Worm (Caenorhabditis elegans) whole organism, late embryonic: Measurements from ENCODE around the gene B0348.10.
A peak's percentile ranks its signal among the peaks of the same experiment; 100 is the strongest.

Experiments used
- C38D4.7 ChIP-seq: fragments of 200-800 bp; sonication (Bioruptor generic); optimal IDR thresholded peaks from 2 replicates; lab custom pipeline; 2018; ENCODE audit warnings: mild to moderate bottlenecking, missing genetic modification characterization, moderate library complexity, missing compliant biosample characterization
- K02D7.2 ChIP-seq: sonication (generic microtip); optimal IDR thresholded peaks from 2 replicates; lab custom pipeline; 2017; ENCODE audit warnings: mild to moderate bottlenecking, missing genetic modification characterization, missing compliant biosample characterization
- Y22D7AL.16 ChIP-seq: sonication (generic microtip); optimal IDR thresholded peaks from 2 replicates; lab custom pipeline; 2016; ENCODE audit warnings: missing genetic modification characterization, missing compliant biosample characterization
- ama-1 ChIP-seq: fragments of 150-350 bp; optimal IDR thresholded peaks from 2 replicates; lab custom pipeline; 2014
- ceh-14 ChIP-seq: sonication (generic microtip); optimal IDR thresholded peaks from 2 replicates; lab custom pipeline; 2016; ENCODE audit warnings: missing genotype, missing genetic modification characterization, missing compliant biosample characterization
- ceh-18 ChIP-seq: sonication (generic microtip); optimal IDR thresholded peaks from 2 replicates; lab custom pipeline; 2016; ENCODE audit warnings: missing genetic modification characterization, missing compliant biosample characterization
- ceh-2 ChIP-seq: sonication (generic microtip); optimal IDR thresholded peaks from 2 replicates; lab custom pipeline; 2016; ENCODE audit warnings: missing genotype, missing genetic modification characterization, missing compliant biosample characterization
- ceh-30 ChIP-seq: fragments of 150-350 bp; optimal IDR thresholded peaks from 2 replicates; lab custom pipeline; 2014; ENCODE audit warnings: missing biosample characterization, missing genetic modification characterization
- ceh-31 ChIP-seq: sonication (generic microtip); optimal IDR thresholded peaks from 2 replicates; lab custom pipeline; 2016; ENCODE audit warnings: missing genetic modification characterization, missing compliant biosample characterization
- ceh-34 ChIP-seq: sonication (generic microtip); optimal IDR thresholded peaks from 2 replicates; lab custom pipeline; 2016; ENCODE audit warnings: mild to moderate bottlenecking, missing genetic modification characterization, missing compliant biosample characterization
- ceh-45 ChIP-seq: fragments of 200-800 bp; sonication (Bioruptor generic); IDR thresholded peaks from 2 replicates; pipeline ENCODE4 v1.3.6; 2022; ENCODE audit warnings: missing genetic modification reagents, missing genetic modification characterization, missing compliant biosample characterization
- ceh-48 ChIP-seq: sonication (generic microtip); optimal IDR thresholded peaks from 2 replicates; lab custom pipeline; 2016; ENCODE audit warnings: missing genetic modification characterization, inconsistent platforms, missing compliant biosample characterization
- ceh-6 ChIP-seq: fragments of 200-800 bp; sonication (Bioruptor generic); optimal IDR thresholded peaks from 2 replicates; lab custom pipeline; 2018; ENCODE audit warnings: mild to moderate bottlenecking, missing genetic modification characterization, missing compliant biosample characterization
- ceh-9 ChIP-seq: sonication (generic microtip); optimal IDR thresholded peaks from 2 replicates; lab custom pipeline; 2016; ENCODE audit warnings: mild to moderate bottlenecking, missing genetic modification characterization, inconsistent platforms, missing compliant biosample characterization
- dmd-4 ChIP-seq: sonication (generic microtip); optimal IDR thresholded peaks from 2 replicates; lab custom pipeline; 2016; ENCODE audit warnings: borderline replicate concordance, missing genetic modification characterization, missing compliant biosample characterization
- elt-2 ChIP-seq: sonication (generic microtip); optimal IDR thresholded peaks from 2 replicates; lab custom pipeline; 2016; ENCODE audit warnings: missing genetic modification reagents, missing genetic modification characterization, missing compliant biosample characterization
- fkh-6 ChIP-seq: sonication (generic microtip); optimal IDR thresholded peaks from 2 replicates; lab custom pipeline; 2016; ENCODE audit warnings: missing genetic modification characterization, missing compliant biosample characterization
- hlh-6 ChIP-seq: sonication (generic microtip); optimal IDR thresholded peaks from 2 replicates; lab custom pipeline; 2016; ENCODE audit warnings: missing genotype, missing genetic modification characterization, missing compliant biosample characterization
- lin-11 ChIP-seq: fragments of 200-800 bp; sonication (Bioruptor generic); optimal IDR thresholded peaks from 2 replicates; lab custom pipeline; 2018; ENCODE audit warnings: mild to moderate bottlenecking, missing genetic modification characterization, missing compliant biosample characterization
- madf-2 ChIP-seq: sonication (generic microtip); optimal IDR thresholded peaks from 2 replicates; lab custom pipeline; 2017; ENCODE audit warnings: missing genetic modification characterization, missing compliant biosample characterization
- mec-3 ChIP-seq: sonication (generic microtip); optimal IDR thresholded peaks from 2 replicates; lab custom pipeline; 2016; ENCODE audit warnings: borderline replicate concordance, missing genetic modification characterization, missing compliant biosample characterization
- nhr-232 ChIP-seq: sonication (generic microtip); optimal IDR thresholded peaks from 2 replicates; lab custom pipeline; 2016; ENCODE audit warnings: missing genetic modification characterization, missing compliant biosample characterization
- npax-4 ChIP-seq: sonication (generic microtip); optimal IDR thresholded peaks from 2 replicates; lab custom pipeline; 2016; ENCODE audit warnings: missing genetic modification characterization, missing compliant biosample characterization
- pag-3 ChIP-seq: sonication (generic microtip); optimal IDR thresholded peaks from 2 replicates; lab custom pipeline; 2016; ENCODE audit warnings: missing compliant biosample characterization, missing genetic modification characterization, borderline replicate concordance
- pax-1 ChIP-seq: fragments of 150-350 bp; optimal IDR thresholded peaks from 2 replicates; lab custom pipeline; 2014; ENCODE audit warnings: missing biosample characterization, missing genetic modification characterization
- pqm-1 ChIP-seq: sonication (generic microtip); optimal IDR thresholded peaks from 2 replicates; lab custom pipeline; 2016; ENCODE audit warnings: missing genetic modification characterization, missing compliant biosample characterization
- pros-1 ChIP-seq: fragments of 150-350 bp; optimal IDR thresholded peaks from 2 replicates; lab custom pipeline; 2014; ENCODE audit warnings: missing biosample characterization, missing genetic modification reagents, missing genetic modification characterization
- rnt-1 ChIP-seq: sonication (generic microtip); optimal IDR thresholded peaks from 2 replicates; lab custom pipeline; 2016; ENCODE audit warnings: missing genetic modification characterization, missing compliant biosample characterization
- sdc-2 ChIP-seq: sonication (generic microtip); optimal IDR thresholded peaks from 2 replicates; lab custom pipeline; 2016; ENCODE audit warnings: missing genotype, missing genetic modification characterization, missing compliant biosample characterization
- sox-2 ChIP-seq: fragments of 200-800 bp; sonication (Bioruptor generic); IDR thresholded peaks from 2 replicates; pipeline ENCODE4 v1.3.6; 2022; ENCODE audit warnings: missing genetic modification reagents, missing genetic modification characterization, missing compliant biosample characterization
- sox-4 ChIP-seq: sonication (generic microtip); optimal IDR thresholded peaks from 2 replicates; lab custom pipeline; 2017; ENCODE audit warnings: mild to moderate bottlenecking, missing genetic modification characterization, inconsistent platforms, missing compliant biosample characterization
- syd-9 ChIP-seq: sonication (generic microtip); optimal IDR thresholded peaks from 2 replicates; lab custom pipeline; 2016; ENCODE audit warnings: mild to moderate bottlenecking, missing genetic modification characterization, moderate library complexity, missing compliant biosample characterization
- tbx-2 ChIP-seq: sonication (generic microtip); optimal IDR thresholded peaks from 2 replicates; lab custom pipeline; 2016; ENCODE audit warnings: missing genetic modification characterization, missing compliant biosample characterization
- unc-3 ChIP-seq, 2 experiments: fragments of 200-800 bp in 1 of 2; sonication (Bioruptor generic) in 1 of 2; sonication (generic microtip) in 1 of 2; conservative IDR thresholded peaks in 1 of 2; optimal IDR thresholded peaks in 1 of 2; 2 replicates each; pipeline versions ENCODE4 v1.3.6 to Lab custom; 2016 to 2022; ENCODE audit warnings: missing compliant biosample characterization in 2 of 2, missing genetic modification characterization in 2 of 2, missing genetic modification reagents in 1 of 2
- unc-42 ChIP-seq: sonication (generic microtip); optimal IDR thresholded peaks from 2 replicates; lab custom pipeline; 2016; ENCODE audit warnings: missing genotype, missing genetic modification characterization, missing compliant biosample characterization
- unc-55 ChIP-seq: sonication (generic microtip); optimal IDR thresholded peaks from 2 replicates; lab custom pipeline; 2017; ENCODE audit warnings: missing biosample characterization, missing genetic modification reagents, missing genetic modification characterization

The B0348.10 gene

DNA sequence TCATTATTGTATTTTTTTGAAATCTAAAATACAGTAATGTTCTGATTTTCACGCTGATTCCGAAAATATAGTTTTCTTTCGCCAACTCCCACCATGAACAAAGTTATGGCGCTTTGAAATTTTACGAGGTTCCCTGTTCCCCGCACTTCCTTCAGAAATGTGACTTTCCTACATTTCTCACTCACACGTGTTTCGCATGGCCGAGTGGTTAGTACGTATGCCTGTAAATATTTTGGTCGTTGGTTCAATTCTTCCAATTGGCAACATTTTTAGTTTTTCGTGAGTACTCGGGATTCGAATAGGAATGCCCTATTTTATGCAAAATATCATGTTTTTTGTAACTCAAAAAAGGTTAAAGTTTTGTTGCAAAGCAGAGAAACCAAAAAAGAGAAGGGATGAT is 44.7 kb upstream of the B0348.10 start (continued):
- TF ChIP-seq K02D7.2 (tag; lab: Kevin White, UChicago) (peak; percentile 76), nhr-232 (peak; percentile 60), hlh-6 (tag; lab: Kevin White, UChicago) (peak; percentile 85), unc-3 (GFP tag; conservative IDR thresholded peaks at IDR 0.05; lab: Robert Waterston, UW) (peak; percentile 71; the same call in 1 of the 2 replicates), unc-3 (tag; optimal IDR thresholded peaks at IDR 0.05; lab: Kevin White, UChicago) (no peak), unc-55 (GFP tag; lab: Kevin White, UChicago) (no peak), sdc-2 (tag; lab: Kevin White, UChicago) (peak; percentile 76), ceh-45 (peak; percentile 61; the same call in 1 of the 2 replicates), ceh-14 (peak; percentile 92), ceh-48 (tag; lab: Kevin White, UChicago) (peak; percentile 71), pax-1 (no peak), ama-1 (lab: Kevin White, UChicago) (no peak), tbx-2 (tag; lab: Kevin White, UChicago) (peak; percentile 63), pros-1 (tag; lab: Kevin White, UChicago) (no peak), C38D4.7 (GFP tag; lab: Kevin White, UChicago) (peak; percentile 81), npax-4 (peak; percentile 44), ceh-34 (peak; percentile 65)

DNA sequence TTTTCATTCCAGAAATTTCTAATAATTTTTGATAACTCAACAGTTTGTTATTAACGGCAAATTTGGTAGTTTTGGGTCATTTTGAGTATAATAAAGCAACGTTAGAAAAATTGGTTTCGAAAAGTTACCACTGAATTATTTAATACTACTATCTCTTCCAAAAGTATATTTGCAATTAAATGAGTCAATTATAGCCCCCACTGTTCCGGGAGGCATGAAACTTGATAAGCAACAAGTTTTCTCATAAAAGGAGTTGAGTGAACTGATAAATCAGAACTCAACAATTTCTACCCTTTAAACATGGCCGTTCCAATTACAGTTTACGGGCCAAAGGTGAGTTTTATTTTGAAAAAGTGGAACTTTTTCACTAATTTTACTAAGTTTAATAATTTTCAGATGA is 40.1 kb upstream of the B0348.10 start, which contains the start of gene B0348.1:
TSS of gene B0348.1 (plus strand) at position 301 of the 400 bp plus-strand sequence.
- TF ChIP-seq ceh-9 (tag; lab: Kevin White, UChicago): no peak
- no peak for TF ChIP-seq unc-42 (tag; lab: Kevin White, UChicago)
- no peak for TF ChIP-seq K02D7.2 (tag; lab: Kevin White, UChicago)
- TF ChIP-seq ceh-18 (tag; lab: Kevin White, UChicago): no peak
- no peak for TF ChIP-seq madf-2 (tag; lab: Kevin White, UChicago)
- TF ChIP-seq pros-1 (tag; lab: Kevin White, UChicago): no peak
- TF ChIP-seq, all 69 proteins: peak for 0

DNA sequence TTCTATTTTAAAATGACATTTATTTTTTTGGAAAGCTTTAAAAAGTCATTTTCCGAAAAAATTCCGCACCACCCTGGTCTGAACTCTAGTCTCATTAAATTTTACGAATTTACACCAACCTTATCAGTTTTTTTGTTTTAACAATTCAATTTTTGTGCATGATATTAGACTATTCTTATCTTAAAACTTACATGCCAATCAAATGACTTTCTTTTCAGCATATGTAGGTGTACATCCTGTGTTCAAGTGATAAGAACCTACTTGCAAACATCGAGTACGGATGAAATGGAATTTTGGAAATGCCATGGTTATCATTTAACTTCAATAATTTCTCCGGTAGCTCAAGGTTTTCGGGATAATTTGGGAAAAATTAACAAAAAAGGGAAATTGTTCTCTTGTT is 39.3 kb upstream of the B0348.10 start:
- TF ChIP-seq rnt-1 (tag; lab: Kevin White, UChicago) (no peak), elt-2 (tag; lab: Kevin White, UChicago) (peak; percentile 67)

DNA sequence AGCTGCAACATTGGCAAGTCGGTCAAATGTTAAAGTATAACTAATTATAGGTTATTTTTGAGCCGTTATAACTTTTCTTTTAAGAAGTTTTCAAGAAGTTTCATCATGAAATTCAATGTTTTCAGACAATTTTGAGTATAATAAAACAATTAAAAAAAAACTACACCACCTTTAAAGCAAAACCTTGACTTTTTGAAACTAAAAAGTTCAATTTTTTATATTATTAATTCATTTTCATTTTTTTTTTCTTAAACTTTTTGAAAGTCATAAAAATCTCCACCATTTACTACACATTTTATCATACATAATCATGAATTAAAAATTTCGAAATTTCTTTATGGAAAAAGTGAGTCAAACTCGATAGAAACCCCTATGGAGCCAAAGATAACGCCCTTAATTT is 36.5 kb upstream of the B0348.10 start, which contains the start of gene B0348.2:
TSS of gene B0348.2 (plus strand) at position 301 of the 400 bp plus-strand sequence.
- no peak for TF ChIP-seq ceh-14
- no peak for TF ChIP-seq syd-9 (tag; lab: Kevin White, UChicago)
- TF ChIP-seq sox-2 (GFP tag; lab: Robert Waterston, UW): no peak
- no peak for TF ChIP-seq ceh-2
- no peak for TF ChIP-seq fkh-6
- no peak for TF ChIP-seq hlh-6 (tag; lab: Kevin White, UChicago)
- TF ChIP-seq mec-3 (tag; lab: Kevin White, UChicago): no peak
- TF ChIP-seq ceh-30 (tag; lab: Kevin White, UChicago): no peak
- TF ChIP-seq ceh-48 (tag; lab: Kevin White, UChicago): no peak
- no peak for TF ChIP-seq ceh-18 (tag; lab: Kevin White, UChicago)
- no peak for TF ChIP-seq ceh-9 (tag; lab: Kevin White, UChicago)
- no peak for TF ChIP-seq pag-3 (tag; lab: Kevin White, UChicago)
- TF ChIP-seq K02D7.2 (tag; lab: Kevin White, UChicago): no peak
- TF ChIP-seq sdc-2 (tag; lab: Kevin White, UChicago): no peak
- TF ChIP-seq ceh-31 (tag; lab: Kevin White, UChicago): no peak
- no peak for TF ChIP-seq sox-4 (tag; lab: Kevin White, UChicago)
- TF ChIP-seq pqm-1 (tag; lab: Kevin White, UChicago): no peak
- no peak for TF ChIP-seq lin-11
- no peak for TF ChIP-seq ama-1 (lab: Kevin White, UChicago)
- TF ChIP-seq, all 69 proteins: peak for 0

DNA sequence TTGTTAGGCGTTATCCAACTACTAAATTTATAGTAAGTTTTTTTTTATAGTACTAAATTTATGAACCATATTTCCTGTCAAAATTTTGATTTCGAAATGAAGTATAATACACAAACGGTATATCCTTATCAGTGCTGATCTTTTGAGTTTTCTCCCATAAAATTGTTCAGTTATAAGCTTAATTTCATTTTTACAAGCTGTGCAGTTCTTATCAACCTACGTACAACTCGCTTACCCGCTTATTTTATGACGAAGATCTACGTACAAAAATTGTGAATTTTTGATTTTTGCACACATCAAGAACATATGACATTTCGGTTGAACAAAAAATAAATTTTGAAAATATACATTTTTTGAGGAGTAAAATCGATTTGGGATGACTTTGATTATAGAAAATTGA is 35.5 kb upstream of the B0348.10 start:
- TF ChIP-seq ceh-2 (no peak), ceh-30 (tag; lab: Kevin White, UChicago) (no peak), ceh-6 (GFP tag; lab: Kevin White, UChicago) (no peak), unc-3 (GFP tag; conservative IDR thresholded peaks at IDR 0.05; lab: Robert Waterston, UW) (no peak), unc-3 (tag; optimal IDR thresholded peaks at IDR 0.05; lab: Kevin White, UChicago) (no peak), lin-11 (no peak), Y22D7AL.16 (tag; lab: Kevin White, UChicago) (no peak), ama-1 (lab: Kevin White, UChicago) (no peak), K02D7.2 (tag; lab: Kevin White, UChicago) (no peak), dmd-4 (no peak)
